Fruit fly (Drosophila melanogaster) whole organism, adult: Measurements from ENCODE around the gene agt.

Experiments used
- CG14711 ChIP-seq: fragments of 200-800 bp; sonication (Bioruptor generic); optimal IDR thresholded peaks from 2 replicates; lab custom pipeline; 2018; ENCODE audit warnings: missing biosample characterization, mild to moderate bottlenecking, missing genetic modification characterization, moderate library complexity
- CG33017 ChIP-seq: fragments of 200-800 bp; sonication (Bioruptor generic); optimal IDR thresholded peaks from 2 replicates; lab custom pipeline; 2018; ENCODE audit warnings: missing biosample characterization, mild to moderate bottlenecking, missing genetic modification characterization, moderate library complexity
- CG5204 ChIP-seq: fragments of 200-800 bp; sonication (Bioruptor generic); optimal IDR thresholded peaks from 2 replicates; lab custom pipeline; 2016; ENCODE audit warnings: missing biosample characterization, missing genetic modification characterization
- CG7045 ChIP-seq: fragments of 200-800 bp; sonication (Bioruptor generic); optimal IDR thresholded peaks from 2 replicates; lab custom pipeline; 2017; ENCODE audit warnings: missing biosample characterization, mild to moderate bottlenecking, missing genetic modification characterization
- Hr96 ChIP-seq: fragments of 200-800 bp; sonication (Bioruptor generic); optimal IDR thresholded peaks from 2 replicates; lab custom pipeline; 2016; ENCODE audit warnings: missing biosample characterization, missing genetic modification characterization
- Mnt ChIP-seq: fragments of 200-800 bp; sonication (Bioruptor generic); optimal IDR thresholded peaks from 2 replicates; lab custom pipeline; 2016; ENCODE audit warnings: missing biosample characterization, mild to moderate bottlenecking, missing genetic modification characterization
- bab1 ChIP-seq: fragments of 200-800 bp; sonication (Bioruptor generic); optimal IDR thresholded peaks from 3 replicates; lab custom pipeline; 2019; ENCODE audit warnings: missing biosample characterization, mild to moderate bottlenecking, missing genetic modification characterization, moderate library complexity
- toe ChIP-seq: fragments of 200-800 bp; sonication (Bioruptor generic); optimal IDR thresholded peaks from 2 replicates; lab custom pipeline; 2016; ENCODE audit warnings: missing biosample characterization, missing genetic modification characterization

dm6 chr3R:6657278-6658246, 2.3 kb downstream of the agt start, which contains the start of the genes CG1307 and twr:
- TF ChIP-seq CG14711 (tag; lab: Kevin White, UChicago) = no peak
- TF ChIP-seq Mnt (GFP tag; lab: Kevin White, UChicago) = no peak
- no peak for TF ChIP-seq Hr96 (GFP tag; lab: Kevin White, UChicago)
- TF ChIP-seq CG33017 (tag; lab: Kevin White, UChicago) = no peak
- TF ChIP-seq CG7045 (GFP tag; lab: Kevin White, UChicago) = no peak
- TF ChIP-seq bab1 = no peak
- TF ChIP-seq CG5204 (GFP tag; lab: Kevin White, UChicago) = peak; percentile 8
- TF ChIP-seq toe (GFP tag; lab: Kevin White, UChicago) = peak; percentile 16
